Worm (Caenorhabditis elegans): ENCODE results near the gene F35H10.5.
A peak's percentile ranks its signal among the peaks of the same experiment; 100 is the strongest.

F35H10.5 gene

DNA sequence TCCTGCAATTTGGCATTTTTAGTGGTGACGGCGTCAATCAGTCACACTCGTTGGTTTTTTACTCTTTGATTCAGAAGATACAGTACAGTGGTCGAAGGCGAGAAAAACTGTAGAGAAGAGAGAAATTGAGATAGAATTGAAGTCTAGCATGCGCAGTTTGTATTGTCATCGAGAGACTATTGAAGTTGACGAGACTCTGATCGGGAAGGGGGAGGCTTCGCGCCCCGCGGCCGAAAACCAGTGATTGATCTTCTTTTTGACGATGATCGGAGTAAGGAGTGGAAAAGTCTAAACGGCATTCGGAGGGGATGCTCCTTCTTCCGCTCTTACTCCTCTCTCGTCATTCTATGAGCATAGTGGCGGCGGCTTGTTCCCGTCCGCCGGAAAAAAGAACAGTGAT is 1.4 kb downstream of the F35H10.5 start:
- no peak for TF ChIP-seq hlh-17 (GFP tag; optimal IDR thresholded peaks at IDR 0.05; ENCODE audit: borderline replicate concordance)
- TF ChIP-seq nhr-20 (tag; optimal IDR thresholded peaks at IDR 0.05), result peak; percentile 66
- peak; percentile 71 for TF ChIP-seq blmp-1 (tag; optimal IDR thresholded peaks at IDR 0.05)
- TF ChIP-seq lin-14 (GFP tag; optimal IDR thresholded peaks at IDR 0.05), result peak; percentile 76
- peak in 4 of 6 experiments; percentile 17 to 65 (median 36) for TF ChIP-seq elt-3 (tag; optimal IDR thresholded peaks at IDR 0.05)
- TF ChIP-seq nhr-71 (tag; optimal IDR thresholded peaks at IDR 0.05), result peak; percentile 47
- TF ChIP-seq lin-15B (tag; optimal IDR thresholded peaks at IDR 0.05), result no peak
- no peak for TF ChIP-seq zag-1 (tag; optimal IDR thresholded peaks at IDR 0.05)
- TF ChIP-seq unc-86 (tag; optimal IDR thresholded peaks at IDR 0.05), result no peak
- TF ChIP-seq fkh-4 (tag; optimal IDR thresholded peaks at IDR 0.05; ENCODE audit: borderline replicate concordance), result no peak
- TF ChIP-seq pqm-1 (tag; optimal IDR thresholded peaks at IDR 0.05), result no peak
- TF ChIP-seq fos-1 (tag; optimal IDR thresholded peaks at IDR 0.05), result no peak
- peak; percentile 63 for TF ChIP-seq grh-1 (GFP tag; IDR thresholded peaks at IDR 0.05)
- TF ChIP-seq irx-1 (tag; optimal IDR thresholded peaks at IDR 0.05), result no peak
- no peak for TF ChIP-seq ztf-4 (tag; optimal IDR thresholded peaks at IDR 0.05)
- no peak for TF ChIP-seq lin-13 (GFP tag; optimal IDR thresholded peaks at IDR 0.05)
- no peak for TF ChIP-seq mdl-1 (tag; optimal IDR thresholded peaks at IDR 0.05)
- TF ChIP-seq nhr-90 (tag; optimal IDR thresholded peaks at IDR 0.05; ENCODE audit: poor library complexity), result peak; percentile 20
- TF ChIP-seq fkh-10 (GFP tag; optimal IDR thresholded peaks at IDR 0.05), result no peak
- TF ChIP-seq pag-3 (tag; optimal IDR thresholded peaks at IDR 0.05; ENCODE audit: borderline replicate concordance, insufficient read depth), result no peak
- TF ChIP-seq nhr-19 (GFP tag; conservative IDR thresholded peaks at IDR 0.05), result 0 out of 2 replicates have a peak, but pooled peaks have one; percentile 32
- no peak for TF ChIP-seq unc-30 (tag; optimal IDR thresholded peaks at IDR 0.05)
- TF ChIP-seq lsy-2 (tag; optimal IDR thresholded peaks at IDR 0.05), result peak in 1 of 2 experiments; percentile 45
- TF ChIP-seq efl-1 (optimal IDR thresholded peaks at IDR 0.05), result peak; percentile 16 to 51
- peak; percentile 2 to 93 for TF ChIP-seq efl-1 (GFP tag; optimal IDR thresholded peaks at IDR 0.05 in 1 of 2)
- TF ChIP-seq ceh-90 (tag; optimal IDR thresholded peaks at IDR 0.05), result no peak
- no peak for TF ChIP-seq nhr-237 (tag; optimal IDR thresholded peaks at IDR 0.05)
- peak; percentile 27 for TF ChIP-seq tbx-2 (tag; optimal IDR thresholded peaks at IDR 0.05)
- TF ChIP-seq skn-1 (tag; optimal IDR thresholded peaks at IDR 0.05), result no peak
- peak in 1 of 3 experiments; percentile 30 for TF ChIP-seq ceh-82 (tag; optimal IDR thresholded peaks at IDR 0.05)
- TF ChIP-seq egl-27 (tag; optimal IDR thresholded peaks at IDR 0.05), result no peak
- peak; percentile 14 for TF ChIP-seq nhr-77 (tag; optimal IDR thresholded peaks at IDR 0.05)
- TF ChIP-seq nhr-85 (tag), result peak; percentile 79
- TF ChIP-seq snpc-4 (tag; optimal IDR thresholded peaks at IDR 0.05), result no peak
- peak; percentile 5 to 59 for TF ChIP-seq lin-35 (GFP tag; optimal IDR thresholded peaks at IDR 0.05)
- peak; percentile 77 for TF ChIP-seq snu-23 (GFP tag; optimal IDR thresholded peaks at IDR 0.05)
- peak in 2 of 3 experiments; percentile 12 to 46 for TF ChIP-seq dpl-1 (GFP tag; optimal IDR thresholded peaks at IDR 0.05)

DNA sequence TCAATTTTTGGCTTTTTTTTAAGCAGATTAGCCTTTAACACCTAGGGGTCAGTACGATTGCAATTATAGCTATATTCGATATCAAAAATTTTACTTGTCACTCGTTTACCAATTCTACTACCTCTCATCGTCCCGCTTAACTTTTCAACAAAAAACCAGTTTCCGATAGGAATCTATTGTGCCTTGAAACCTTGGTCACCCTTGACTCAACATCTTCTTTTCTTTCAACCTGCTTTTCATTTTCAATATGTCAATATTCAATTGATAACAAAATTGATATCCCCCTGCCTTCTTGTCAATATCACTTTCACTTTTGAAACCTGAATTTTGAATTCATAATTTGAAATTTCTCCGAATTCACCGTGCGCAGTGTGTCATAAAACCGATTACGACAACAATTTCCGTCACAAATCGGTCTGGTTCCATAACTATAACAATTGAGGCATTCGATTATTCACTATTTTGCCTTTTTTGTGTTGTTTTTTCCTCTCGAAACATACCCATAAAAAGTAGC is 2.1 kb downstream of the F35H10.5 start:
- no peak for TF ChIP-seq fkh-4 (tag; optimal IDR thresholded peaks at IDR 0.05; ENCODE audit: borderline replicate concordance)
- TF ChIP-seq xbp-1 (tag; optimal IDR thresholded peaks at IDR 0.05), result no peak
- no peak for TF ChIP-seq lin-13 (GFP tag; optimal IDR thresholded peaks at IDR 0.05)
- no peak for TF ChIP-seq nhr-237 (tag; optimal IDR thresholded peaks at IDR 0.05)
- no peak for TF ChIP-seq mef-2 (tag; optimal IDR thresholded peaks at IDR 0.05)
- TF ChIP-seq tbx-2 (tag; optimal IDR thresholded peaks at IDR 0.05), result no peak
- TF ChIP-seq dsc-1 (tag; optimal IDR thresholded peaks at IDR 0.05), result no peak
- TF ChIP-seq mab-9 (GFP tag; IDR thresholded peaks at IDR 0.05), result no peak
- no peak for TF ChIP-seq nhr-19 (GFP tag; conservative IDR thresholded peaks at IDR 0.05)
- TF ChIP-seq pqm-1 (tag; optimal IDR thresholded peaks at IDR 0.05), result no peak
- no peak for TF ChIP-seq C16A3.4 (tag; optimal IDR thresholded peaks at IDR 0.05)
- TF ChIP-seq vab-15 (tag; optimal IDR thresholded peaks at IDR 0.05), result no peak
- no peak for TF ChIP-seq dpl-1 (GFP tag; optimal IDR thresholded peaks at IDR 0.05)
- TF ChIP-seq unc-86 (tag; optimal IDR thresholded peaks at IDR 0.05), result no peak
- no peak for TF ChIP-seq tlp-1 (tag; optimal IDR thresholded peaks at IDR 0.05)
- TF ChIP-seq swsn-7 (tag; optimal IDR thresholded peaks at IDR 0.05), result no peak
- TF ChIP-seq pax-3 (tag; optimal IDR thresholded peaks at IDR 0.05), result no peak
- peak in 4 of 6 experiments; percentile 1 to 18 (median 16) for TF ChIP-seq elt-3 (tag; optimal IDR thresholded peaks at IDR 0.05)
- no peak for TF ChIP-seq aha-1 (tag; optimal IDR thresholded peaks at IDR 0.05)
- no peak for TF ChIP-seq lin-35 (GFP tag; optimal IDR thresholded peaks at IDR 0.05)
- no peak for TF ChIP-seq skn-1 (tag; optimal IDR thresholded peaks at IDR 0.05)
- no peak for TF ChIP-seq fos-1 (tag; optimal IDR thresholded peaks at IDR 0.05)
- TF ChIP-seq aly-2 (tag; optimal IDR thresholded peaks at IDR 0.05), result no peak
- TF ChIP-seq nhr-76 (tag; optimal IDR thresholded peaks at IDR 0.05), result no peak
- no peak for TF ChIP-seq Y116A8C.19 (tag; optimal IDR thresholded peaks at IDR 0.05; ENCODE audit: borderline replicate concordance)
- no peak for TF ChIP-seq ceh-63 (GFP tag; optimal IDR thresholded peaks at IDR 0.05)
- TF ChIP-seq nhr-85 (tag), result peak; percentile 90

Measured in whole organism, L1 larva.